Fruit fly (Drosophila melanogaster): ENCODE results near the gene Ptpmeg.

- TF ChIP-seq pan (optimal IDR thresholded peaks at IDR 0.05) (no peak), CG32264 (GFP tag; optimal IDR thresholded peaks at IDR 0.05) (no peak), GATAd (GFP tag; optimal IDR thresholded peaks at IDR 0.05) (no peak)
Observed at dm6 chr3L:375672-376071, 47.8 kb downstream of the Ptpmeg start.

Data from whole organism, wandering third instar larva.